Worm (Caenorhabditis elegans) whole organism, L4/young adult: ENCODE results near the gene C56C10.9.

Source experiments
- W03F9.2 ChIP-seq: fragments of 150-350 bp; optimal IDR thresholded peaks from 2 replicates; lab custom pipeline; 2014; ENCODE audit warnings: missing biosample characterization, missing genetic modification characterization
- dao-5 ChIP-seq: sonication (generic microtip); optimal IDR thresholded peaks from 2 replicates; lab custom pipeline; 2016; ENCODE audit warnings: missing genotype, missing genetic modification characterization, moderate library complexity, missing compliant biosample characterization
- him-1 ChIP-seq: sonication (generic microtip); optimal IDR thresholded peaks from 2 replicates; lab custom pipeline; 2016; ENCODE audit warnings: missing genotype, missing genetic modification reagents, missing genetic modification characterization, missing compliant biosample characterization

ce11 chrII:6619007-6619406, 26.9 kb upstream of the C56C10.9 start:
- TF ChIP-seq W03F9.2 (tag; lab: Kevin White, UChicago), result no peak
- TF ChIP-seq him-1 (tag; lab: Kevin White, UChicago), result no peak
- TF ChIP-seq dao-5 (tag; lab: Kevin White, UChicago), result no peak
